Worm (Caenorhabditis elegans) whole organism, L1 larva: ENCODE results near the gene peb-1.
A peak's percentile ranks its signal among the peaks of the same experiment; 100 is the strongest.

Source experiments
- C34B4.2 ChIP-seq: sonication (generic microtip); optimal IDR thresholded peaks from 2 replicates; lab custom pipeline; 2017; ENCODE audit warnings: mild to moderate bottlenecking, missing genetic modification characterization, missing compliant biosample characterization
- F16B12.6 ChIP-seq: fragments of 150-350 bp; optimal IDR thresholded peaks from 2 replicates; lab custom pipeline; 2014; ENCODE audit warnings: missing biosample characterization, missing genetic modification characterization
- aha-1 ChIP-seq: fragments of 150-350 bp; optimal IDR thresholded peaks from 2 replicates; lab custom pipeline; 2014; ENCODE audit warnings: missing biosample characterization, missing genetic modification characterization
- alr-1 ChIP-seq: fragments of 200-800 bp; sonication (Bioruptor generic); optimal IDR thresholded peaks from 2 replicates; lab custom pipeline; 2018; ENCODE audit warnings: borderline replicate concordance, mild to moderate bottlenecking, missing genetic modification characterization, missing compliant biosample characterization
- ama-1 ChIP-seq: fragments of 150-350 bp; optimal IDR thresholded peaks from 2 replicates; lab custom pipeline; 2014
- blmp-1 ChIP-seq: fragments of 150-350 bp; optimal IDR thresholded peaks from 2 replicates; lab custom pipeline; 2014; ENCODE audit warnings: missing biosample characterization, missing genetic modification characterization
- ceh-8 ChIP-seq: fragments of 200-800 bp; sonication (Bioruptor generic); optimal IDR thresholded peaks from 2 replicates; lab custom pipeline; 2018; ENCODE audit warnings: mild to moderate bottlenecking, missing genetic modification characterization, moderate library complexity, missing compliant biosample characterization
- ceh-90 ChIP-seq: sonication (generic microtip); optimal IDR thresholded peaks from 2 replicates; lab custom pipeline; 2016; ENCODE audit warnings: missing genetic modification characterization, missing compliant biosample characterization
- ces-1 ChIP-seq: fragments of 150-350 bp; optimal IDR thresholded peaks from 2 replicates; lab custom pipeline; 2014; ENCODE audit warnings: missing biosample characterization, missing genetic modification reagents, missing genetic modification characterization
- dsc-1 ChIP-seq: sonication (generic microtip); optimal IDR thresholded peaks from 2 replicates; lab custom pipeline; 2016; ENCODE audit warnings: mild to moderate bottlenecking, missing genetic modification characterization, missing compliant biosample characterization
- efl-1 ChIP-seq, 4 experiments: fragments of 150-350 bp; optimal IDR thresholded peaks in 3 of 4; peaks in 1 of 4; 1 replicate in 1 of 4; 2 replicates in 3 of 4; lab custom pipeline; 2014; ENCODE audit warnings: missing biosample characterization in 2 of 4, missing genetic modification characterization in 2 of 4, missing genetic modification reagents in 2 of 4
- efl-3 ChIP-seq: fragments of 200-800 bp; sonication (Bioruptor generic); optimal IDR thresholded peaks from 2 replicates; lab custom pipeline; 2018; ENCODE audit warnings: mild to moderate bottlenecking, missing genetic modification characterization, missing compliant biosample characterization
- egl-27 ChIP-seq, 2 experiments: fragments of 150-350 bp in 1 of 2; sonication (generic microtip); optimal IDR thresholded peaks; 3 replicates each; lab custom pipeline; 2017 to 2018; ENCODE audit warnings: missing biosample characterization in 2 of 2, missing genetic modification characterization in 2 of 2, missing genetic modification reagents in 2 of 2
- elt-2 ChIP-seq: sonication (generic microtip); optimal IDR thresholded peaks from 2 replicates; lab custom pipeline; 2016; ENCODE audit warnings: missing genetic modification characterization, mild to moderate bottlenecking, inconsistent platforms, missing compliant biosample characterization, missing genetic modification reagents
- elt-3 ChIP-seq, 6 experiments: fragments of 150-350 bp in 1 of 6; sonication (generic microtip); optimal IDR thresholded peaks; 2 replicates each; lab custom pipeline; 2017 to 2018; ENCODE audit warnings: missing biosample characterization in 6 of 6, missing genetic modification characterization in 6 of 6, inconsistent platforms in 1 of 6
- fkh-4 ChIP-seq: sonication (generic microtip); optimal IDR thresholded peaks from 2 replicates; lab custom pipeline; 2016; ENCODE audit warnings: missing compliant biosample characterization, missing genetic modification characterization, borderline replicate concordance
- fkh-8 ChIP-seq: sonication (generic microtip); optimal IDR thresholded peaks from 2 replicates; lab custom pipeline; 2016; ENCODE audit warnings: mild to moderate bottlenecking, missing genetic modification characterization, missing compliant biosample characterization
- grh-1 ChIP-seq: fragments of 200-800 bp; sonication (Bioruptor generic); IDR thresholded peaks from 2 replicates; pipeline ENCODE4 v1.3.6; 2022; ENCODE audit warnings: missing genetic modification reagents, missing genetic modification characterization, missing compliant biosample characterization
- lin-14 ChIP-seq: fragments of 200-800 bp; sonication (Bioruptor generic); optimal IDR thresholded peaks from 2 replicates; lab custom pipeline; 2018; ENCODE audit warnings: mild to moderate bottlenecking, missing genetic modification characterization, moderate library complexity, missing compliant biosample characterization
- lir-3 ChIP-seq: sonication (generic microtip); optimal IDR thresholded peaks from 2 replicates; lab custom pipeline; 2016; ENCODE audit warnings: mild to moderate bottlenecking, missing genetic modification characterization, moderate library complexity, missing compliant biosample characterization; ENCODE audit not compliant: poor library complexity
- mef-2 ChIP-seq: fragments of 150-350 bp; optimal IDR thresholded peaks from 2 replicates; lab custom pipeline; 2014; ENCODE audit warnings: missing biosample characterization, missing genetic modification characterization
- nhr-11 ChIP-seq: fragments of 150-350 bp; optimal IDR thresholded peaks from 2 replicates; lab custom pipeline; 2014; ENCODE audit warnings: missing biosample characterization, missing genetic modification characterization
- nhr-12 ChIP-seq: sonication (generic microtip); optimal IDR thresholded peaks from 2 replicates; lab custom pipeline; 2017; ENCODE audit warnings: missing biosample characterization, missing genetic modification characterization
- nhr-76 ChIP-seq: sonication (generic microtip); optimal IDR thresholded peaks from 2 replicates; lab custom pipeline; 2017; ENCODE audit warnings: missing biosample characterization, missing genetic modification characterization
- nhr-84 ChIP-seq: sonication (generic microtip); optimal IDR thresholded peaks from 2 replicates; lab custom pipeline; 2017; ENCODE audit warnings: missing biosample characterization, missing genetic modification characterization
- nhr-85 ChIP-seq: sonication (generic microtip); peaks from one replicate; lab custom pipeline; 2016; ENCODE audit warnings: missing genetic modification characterization, inconsistent platforms, missing compliant biosample characterization
- nhr-90 ChIP-seq: sonication (generic microtip); optimal IDR thresholded peaks from 2 replicates; lab custom pipeline; 2016; ENCODE audit warnings: mild to moderate bottlenecking, missing genetic modification characterization, missing compliant biosample characterization; ENCODE audit not compliant: poor library complexity
- pqm-1 ChIP-seq: sonication (generic microtip); optimal IDR thresholded peaks from 3 replicates; lab custom pipeline; 2017; ENCODE audit warnings: missing biosample characterization, missing genetic modification characterization
- snpc-4 ChIP-seq: fragments of 150-350 bp; optimal IDR thresholded peaks from 2 replicates; lab custom pipeline; 2014; ENCODE audit warnings: missing biosample characterization, missing genetic modification characterization
- sox-4 ChIP-seq: sonication (generic microtip); optimal IDR thresholded peaks from 2 replicates; lab custom pipeline; 2016; ENCODE audit warnings: missing genetic modification characterization, missing compliant biosample characterization
- swsn-7 ChIP-seq: sonication (generic microtip); optimal IDR thresholded peaks from 2 replicates; lab custom pipeline; 2016; ENCODE audit warnings: missing genetic modification characterization, missing compliant biosample characterization
- tbx-2 ChIP-seq: sonication (generic microtip); optimal IDR thresholded peaks from 2 replicates; lab custom pipeline; 2016; ENCODE audit warnings: missing genetic modification characterization, missing compliant biosample characterization
- unc-30 ChIP-seq: sonication (generic microtip); optimal IDR thresholded peaks from 2 replicates; lab custom pipeline; 2017; ENCODE audit warnings: missing biosample characterization, missing genetic modification characterization
- unc-62 ChIP-seq: fragments of 150-350 bp; optimal IDR thresholded peaks from 2 replicates; lab custom pipeline; 2014; ENCODE audit warnings: missing biosample characterization, missing genetic modification reagents, missing genetic modification characterization
- xbp-1 ChIP-seq: sonication (generic microtip); optimal IDR thresholded peaks from 2 replicates; lab custom pipeline; 2016; ENCODE audit warnings: missing genetic modification characterization, missing compliant biosample characterization
- zip-4 ChIP-seq: fragments of 200-800 bp; sonication (Bioruptor generic); optimal IDR thresholded peaks from 2 replicates; lab custom pipeline; 2018; ENCODE audit warnings: mild to moderate bottlenecking, missing genetic modification characterization, moderate library complexity, missing compliant biosample characterization
- ztf-11 ChIP-seq, 2 experiments: sonication (generic microtip); optimal IDR thresholded peaks; 2 replicates each; lab custom pipeline; 2016 to 2017; ENCODE audit warnings: missing genetic modification characterization in 2 of 2, missing biosample characterization in 1 of 2, missing compliant biosample characterization in 1 of 2

Gene peb-1

ce11 chrX:2199140-2199539 lies 11.7 kb upstream of the peb-1 start, which contains the start of gene T24C12.1 (continued):
- TF ChIP-seq F16B12.6: no peak

DNA sequence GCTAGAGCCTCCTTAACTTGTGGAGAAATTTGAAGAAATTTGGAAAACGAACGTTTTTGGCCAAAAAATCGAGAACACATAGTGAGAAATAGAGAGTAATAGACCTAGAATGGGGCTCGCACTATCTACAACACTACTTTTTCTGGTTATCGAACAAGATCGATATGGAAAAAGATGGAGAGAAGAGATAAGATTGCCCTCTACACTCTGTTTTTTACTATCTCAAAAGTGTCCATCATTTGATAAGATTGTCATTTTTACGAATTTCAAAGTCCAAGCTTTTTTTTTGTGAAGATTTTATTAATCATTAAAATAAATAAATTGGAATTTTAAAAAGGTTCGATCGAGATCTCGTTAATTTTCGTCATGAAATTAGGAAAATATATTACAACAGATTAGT lies 7.1 kb upstream of the peb-1 start, which contains the start of gene T24C12.3:
Gene T24C12.3, minus strand, starts transcription at position 134 of the 400 bp plus-strand sequence.
- TF ChIP-seq efl-1 (optimal IDR thresholded peaks at IDR 0.05; lab: Kevin White, UChicago) (no peak), efl-1 (GFP tag; optimal IDR thresholded peaks at IDR 0.05 in 1 of 2; lab: Kevin White, UChicago) (peak in 1 of 2 experiments; percentile 12), elt-3 (tag; optimal IDR thresholded peaks at IDR 0.05; lab: Kevin White, UChicago) (peak in 1 of 6 experiments; percentile 61), alr-1 (tag; lab: Kevin White, UChicago) (no peak), elt-2 (peak; percentile 79), pqm-1 (tag; lab: Kevin White, UChicago) (peak; percentile 87), lin-14 (peak; percentile 35), grh-1 (GFP tag; lab: Robert Waterston, UW) (no peak), nhr-85 (peak; percentile 25)

ce11 chrX:2204963-2205362 lies 5.9 kb upstream of the peb-1 start, which contains the start of gene T24C12.4:
Gene T24C12.4, minus strand, starts transcription at chrX:2205063.
- TF ChIP-seq efl-3 (no peak), nhr-11 (tag; lab: Kevin White, UChicago) (no peak), egl-27 (tag; optimal IDR thresholded peaks at IDR 0.05; lab: Kevin White, UChicago) (no peak), sox-4 (no peak), nhr-76 (tag; lab: Kevin White, UChicago) (no peak), tbx-2 (tag; lab: Kevin White, UChicago) (no peak), ceh-8 (GFP tag; lab: Kevin White, UChicago) (no peak), unc-30 (tag; lab: Kevin White, UChicago) (no peak), C34B4.2 (tag; lab: Kevin White, UChicago) (no peak), zip-4 (GFP tag; lab: Kevin White, UChicago) (no peak), mef-2 (tag; lab: Kevin White, UChicago) (no peak), aha-1 (tag; lab: Kevin White, UChicago) (no peak), ceh-90 (tag; lab: Kevin White, UChicago) (no peak), lir-3 (no peak), swsn-7 (tag; lab: Kevin White, UChicago) (no peak), snpc-4 (tag; lab: Kevin White, UChicago) (no peak), ama-1 (lab: Kevin White, UChicago) (no peak)
- TF ChIP-seq, all 84 proteins: peak for 0

- TF ChIP-seq elt-2: no peak
- TF ChIP-seq elt-3 (tag; optimal IDR thresholded peaks at IDR 0.05; lab: Kevin White, UChicago): peak in 1 of 6 experiments; percentile 32
- TF ChIP-seq C34B4.2 (tag; lab: Kevin White, UChicago): no peak
- TF ChIP-seq fkh-8: no peak
- no peak for TF ChIP-seq ztf-11 (tag; optimal IDR thresholded peaks at IDR 0.05; lab: Kevin White, UChicago)
- TF ChIP-seq lin-14: peak; percentile 11
- peak; percentile 92 for TF ChIP-seq blmp-1 (tag; lab: Kevin White, UChicago)
Measured at ce11 chrX:2208391-2208790, 2.5 kb upstream of the peb-1 start.

ce11 chrX:2210164-2210563 lies 687 bp upstream of the peb-1 start:
- peak; percentile 24 for TF ChIP-seq blmp-1 (tag; lab: Kevin White, UChicago)
- no peak for TF ChIP-seq ces-1 (GFP tag; lab: Kevin White, UChicago)
- no peak for TF ChIP-seq nhr-76 (tag; lab: Kevin White, UChicago)

ce11 chrX:2212141-2212540 lies 1.3 kb downstream of the peb-1 start:
- TF ChIP-seq nhr-12 (no peak), xbp-1 (tag; lab: Kevin White, UChicago) (no peak), nhr-84 (tag; lab: Kevin White, UChicago) (no peak), ztf-11 (tag; optimal IDR thresholded peaks at IDR 0.05; lab: Kevin White, UChicago) (no peak), dsc-1 (tag; lab: Kevin White, UChicago) (no peak), fkh-4 (tag; lab: Kevin White, UChicago) (no peak), tbx-2 (tag; lab: Kevin White, UChicago) (no peak), unc-62 (GFP tag; lab: Kevin White, UChicago) (no peak), nhr-90 (tag; lab: Kevin White, UChicago) (no peak)
